Fruit fly (Drosophila melanogaster): Measurements from ENCODE around the gene Jasper.

The Jasper gene

DNA sequence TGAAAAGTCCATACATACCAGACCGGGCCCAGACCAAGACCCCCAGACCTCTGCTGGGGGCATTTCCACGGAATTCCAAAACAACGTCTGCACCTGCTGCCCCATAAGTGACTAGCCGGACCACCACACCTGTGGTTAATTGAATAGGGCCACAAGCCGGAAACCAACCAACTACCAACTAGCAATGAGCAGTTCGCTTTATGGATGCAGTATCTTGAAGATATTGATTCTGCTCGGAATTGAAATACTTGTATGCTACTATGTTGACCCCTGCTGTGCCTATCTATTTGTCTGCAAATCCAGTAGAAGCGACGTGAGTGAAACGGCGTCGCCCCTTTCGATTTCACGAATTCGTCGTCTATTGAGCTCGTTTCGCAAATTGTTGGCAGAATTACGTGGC is 43.5 kb downstream of the Jasper start (continued):
- TF ChIP-seq E2f1 (GFP tag; IDR thresholded peaks at IDR 0.05) (peak; percentile 13; the same call in 1 of the 2 replicates), Bteb2 (GFP tag; optimal IDR thresholded peaks at IDR 0.05) (no peak), chif (GFP tag; optimal IDR thresholded peaks at IDR 0.05) (no peak), GATAe (GFP tag; conservative IDR thresholded peaks at IDR 0.05) (no peak), eyg (GFP tag; optimal IDR thresholded peaks at IDR 0.05) (no peak), CG10366 (GFP tag; IDR thresholded peaks at IDR 0.05) (peak; percentile 25; the same call in 1 of the 2 replicates), HmgD (GFP tag; optimal IDR thresholded peaks at IDR 0.05) (no peak), PHDP (tag; optimal IDR thresholded peaks at IDR 0.05) (no peak), aop (GFP tag; IDR thresholded peaks at IDR 0.05) (no peak), CG10543 (GFP tag; optimal IDR thresholded peaks at IDR 0.05) (no peak), crol (GFP tag; IDR thresholded peaks at IDR 0.05) (no peak), CG11247 (GFP tag; IDR thresholded peaks at IDR 0.05) (no peak), CG18764 (GFP tag; optimal IDR thresholded peaks at IDR 0.05) (no peak), Elba2 (GFP tag; optimal IDR thresholded peaks at IDR 0.05) (no peak), CG16779 (GFP tag; IDR thresholded peaks at IDR 0.05) (no peak), CG6272 (GFP tag; IDR thresholded peaks at IDR 0.05) (no peak), slbo (GFP tag; IDR thresholded peaks at IDR 0.05) (peak; percentile 55), esg (GFP tag; conservative IDR thresholded peaks at IDR 0.05) (no peak), CG10462 (GFP tag; optimal IDR thresholded peaks at IDR 0.05) (no peak), CG8478 (optimal IDR thresholded peaks at IDR 0.05) (no peak), prd (optimal IDR thresholded peaks at IDR 0.05) (no peak), prd (GFP tag; IDR thresholded peaks at IDR 0.05) (peak; percentile 56; the same call in 1 of the 3 replicates), so (GFP tag; IDR thresholded peaks at IDR 0.05) (0 out of 3 replicates have a peak, but pooled peaks have one; percentile 26), Max (GFP tag; optimal IDR thresholded peaks at IDR 0.05) (no peak), B-H1 (GFP tag; IDR thresholded peaks at IDR 0.05) (no peak), ab (GFP tag; optimal IDR thresholded peaks at IDR 0.05) (no peak), eve (GFP tag; optimal IDR thresholded peaks at IDR 0.05) (no peak), slou (GFP tag; optimal IDR thresholded peaks at IDR 0.05) (no peak), dysf (GFP tag; IDR thresholded peaks at IDR 0.05) (0 out of 3 replicates have a peak, but pooled peaks have one; percentile 27), Dip3 (GFP tag; optimal IDR thresholded peaks at IDR 0.05) (peak; percentile 46), lab (GFP tag; optimal IDR thresholded peaks at IDR 0.05) (peak; percentile 7), tgo (GFP tag; IDR thresholded peaks at IDR 0.05) (peak; percentile 38; the same call in 1 of the 3 replicates), CG32772 (GFP tag; IDR thresholded peaks at IDR 0.05) (peak; percentile 32; the same call in 1 of the 2 replicates), CG15514 (GFP tag; optimal IDR thresholded peaks at IDR 0.05) (no peak), Ptx1 (GFP tag; IDR thresholded peaks at IDR 0.05) (peak; percentile 46), E2f2 (GFP tag; IDR thresholded peaks at IDR 0.05) (no peak), CG1602 (GFP tag; optimal IDR thresholded peaks at IDR 0.05) (no peak), CG42726 (GFP tag; IDR thresholded peaks at IDR 0.05; ENCODE audit: partially characterized antibody) (no peak), run (tag; optimal IDR thresholded peaks at IDR 0.05) (no peak), cato (GFP tag; optimal IDR thresholded peaks at IDR 0.05; ENCODE audit: borderline replicate concordance) (no peak), peb (GFP tag; IDR thresholded peaks at IDR 0.05) (no peak), chn (GFP tag; optimal IDR thresholded peaks at IDR 0.05) (no peak), sisA (GFP tag; IDR thresholded peaks at IDR 0.05) (peak; percentile 39), salm (tag; optimal IDR thresholded peaks at IDR 0.05) (no peak), p53 (GFP tag; optimal IDR thresholded peaks at IDR 0.05) (no peak), lov (optimal IDR thresholded peaks at IDR 0.05) (no peak), lov (GFP tag; IDR thresholded peaks at IDR 0.05) (no peak), pita (GFP tag; optimal IDR thresholded peaks at IDR 0.05) (no peak), Nf-YB (GFP tag; optimal IDR thresholded peaks at IDR 0.05) (no peak), CG8765 (GFP tag; IDR thresholded peaks at IDR 0.05) (no peak), Dbx (GFP tag; IDR thresholded peaks at IDR 0.05) (no peak), CG7987 (GFP tag; optimal IDR thresholded peaks at IDR 0.05) (no peak), tll (GFP tag; optimal IDR thresholded peaks at IDR 0.05) (no peak), chm (GFP tag; IDR thresholded peaks at IDR 0.05) (no peak)
